Worm (Caenorhabditis elegans): ENCODE data around the gene adal-1.

DNA sequence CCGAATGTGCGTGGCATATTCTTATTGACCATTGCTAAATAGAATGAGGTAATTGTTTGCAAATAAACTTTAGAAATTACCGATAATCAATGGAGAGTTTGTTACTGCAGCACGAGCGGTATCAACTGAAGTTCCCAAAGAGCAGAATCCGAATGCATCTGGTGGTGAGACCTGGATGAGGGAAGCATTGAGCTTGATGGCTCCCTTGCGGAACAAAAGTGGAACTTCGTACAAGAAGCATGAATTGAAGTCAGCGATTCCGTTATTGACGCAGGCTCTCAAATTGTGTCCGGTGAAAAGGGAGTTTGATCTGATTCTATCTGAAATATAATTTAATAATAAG lies 3.9 kb downstream of the adal-1 start:
- no peak for TF ChIP-seq ceh-28 (tag; optimal IDR thresholded peaks at IDR 0.05)
- TF ChIP-seq ztf-4 (tag; optimal IDR thresholded peaks at IDR 0.05) = no peak
- no peak for TF ChIP-seq ceh-9 (tag; optimal IDR thresholded peaks at IDR 0.05)
- no peak for TF ChIP-seq pqm-1 (tag; optimal IDR thresholded peaks at IDR 0.05)
- no peak for TF ChIP-seq ZK546.5 (tag; optimal IDR thresholded peaks at IDR 0.05)
- TF ChIP-seq unc-62 (GFP tag; optimal IDR thresholded peaks at IDR 0.05) = no peak
- no peak for TF ChIP-seq ceh-82 (tag; optimal IDR thresholded peaks at IDR 0.05)

All from whole organism, L3 larva.